Fruit fly (Drosophila melanogaster) whole organism, embryonic: ENCODE data around the gene Tsr1.

Experiments
- BEAF-32 ChIP-seq: fragments of 200-800 bp; sonication (Bioruptor generic); optimal IDR thresholded peaks from 3 replicates; lab custom pipeline; 2017; ENCODE audit warnings: missing biosample characterization, missing genetic modification characterization, mild to moderate bottlenecking, moderate library complexity, missing genetic modification reagents
- CG11723 ChIP-seq: fragments of 200-800 bp; sonication (Bioruptor generic); optimal IDR thresholded peaks from 2 replicates; lab custom pipeline; 2017; ENCODE audit warnings: missing biosample characterization, mild to moderate bottlenecking, missing genetic modification characterization
- CG13287 ChIP-seq: fragments of 200-800 bp; sonication (Bioruptor generic); IDR thresholded peaks from 2 replicates; pipeline ENCODE4 v1.3.6; 2022; ENCODE audit warnings: missing biosample characterization, missing genetic modification characterization; ENCODE audit not compliant: partially characterized antibody
- CG14965 ChIP-seq: fragments of 200-800 bp; sonication (Bioruptor generic); optimal IDR thresholded peaks from 2 replicates; lab custom pipeline; 2016; ENCODE audit warnings: missing biosample characterization, missing genetic modification characterization, borderline replicate concordance
- CG1603 ChIP-seq: fragments of 200-800 bp; sonication (Bioruptor generic); optimal IDR thresholded peaks from 2 replicates; lab custom pipeline; 2019; ENCODE audit warnings: missing biosample characterization, mild to moderate bottlenecking, missing genetic modification characterization, moderate library complexity
- CG17802 ChIP-seq: fragments of 200-800 bp; sonication (Bioruptor generic); optimal IDR thresholded peaks from 2 replicates; lab custom pipeline; 2018; ENCODE audit warnings: missing biosample characterization, mild to moderate bottlenecking, missing genetic modification characterization, moderate library complexity
- CG17829 ChIP-seq: fragments of 200-800 bp; optimal IDR thresholded peaks from 2 replicates; lab custom pipeline; 2019; ENCODE audit warnings: missing biosample characterization, mild to moderate bottlenecking, missing genetic modification characterization, moderate library complexity
- CG18619 ChIP-seq: fragments of 200-800 bp; sonication (Bioruptor generic); optimal IDR thresholded peaks from 3 replicates; lab custom pipeline; 2017; ENCODE audit warnings: missing biosample characterization, mild to moderate bottlenecking, missing genetic modification characterization
- CG3065 ChIP-seq: fragments of 200-800 bp; sonication (Bioruptor generic); optimal IDR thresholded peaks from 2 replicates; lab custom pipeline; 2016; ENCODE audit warnings: missing biosample characterization, missing genetic modification characterization
- CG34224 ChIP-seq: fragments of 200-800 bp; sonication (Bioruptor generic); IDR thresholded peaks from 3 replicates; pipeline ENCODE4 v1.3.6; 2022; ENCODE audit warnings: missing biosample characterization, missing genetic modification characterization; ENCODE audit not compliant: partially characterized antibody
- CG3995 ChIP-seq: fragments of 200-800 bp; sonication (Bioruptor generic); optimal IDR thresholded peaks from 3 replicates; lab custom pipeline; 2016; ENCODE audit warnings: missing biosample characterization, missing genetic modification characterization
- CG4730 ChIP-seq: fragments of 200-800 bp; sonication (Bioruptor generic); IDR thresholded peaks from 2 replicates; pipeline ENCODE4 v1.3.6; 2022; ENCODE audit warnings: missing biosample characterization, missing genetic modification characterization
- CG4854 ChIP-seq: fragments of 200-800 bp; sonication (Bioruptor generic); optimal IDR thresholded peaks from 2 replicates; lab custom pipeline; 2016; ENCODE audit warnings: missing biosample characterization, missing genetic modification characterization, inconsistent platforms
- CG7928 ChIP-seq: fragments of 200-800 bp; sonication (Bioruptor generic); optimal IDR thresholded peaks from 2 replicates; lab custom pipeline; 2017; ENCODE audit warnings: missing biosample characterization, mild to moderate bottlenecking, missing genetic modification characterization
- Camta ChIP-seq: fragments of 200-800 bp; sonication (Bioruptor generic); optimal IDR thresholded peaks from 2 replicates; lab custom pipeline; 2016; ENCODE audit warnings: missing biosample characterization, missing genetic modification characterization
- CoRest ChIP-seq: fragments of 200-800 bp; sonication (Bioruptor generic); optimal IDR thresholded peaks from 3 replicates; lab custom pipeline; 2018; ENCODE audit warnings: missing biosample characterization, mild to moderate bottlenecking, missing genetic modification characterization, moderate library complexity
- D19A ChIP-seq: fragments of 200-800 bp; optimal IDR thresholded peaks from 3 replicates; lab custom pipeline; 2019; ENCODE audit warnings: missing biosample characterization, mild to moderate bottlenecking, missing genetic modification characterization, moderate library complexity
- Dip3 ChIP-seq: fragments of 200-800 bp; sonication (Bioruptor generic); optimal IDR thresholded peaks from 3 replicates; lab custom pipeline; 2016; ENCODE audit warnings: missing biosample characterization, missing genetic modification characterization
- Dll ChIP-seq: fragments of 200-800 bp; sonication (Bioruptor generic); IDR thresholded peaks from 4 replicates; pipeline ENCODE4 v1.3.6; 2022; ENCODE audit warnings: missing biosample characterization, missing genetic modification characterization; ENCODE audit not compliant: partially characterized antibody
- Mad ChIP-seq: fragments of 200-800 bp; sonication (Bioruptor generic); optimal IDR thresholded peaks from 2 replicates; lab custom pipeline; 2016; ENCODE audit warnings: missing biosample characterization, missing genetic modification characterization
- NC2β ChIP-seq: fragments of 200-800 bp; sonication (Bioruptor generic); optimal IDR thresholded peaks from 2 replicates; lab custom pipeline; 2016; ENCODE audit warnings: missing biosample characterization, missing genetic modification characterization
- Poxn ChIP-seq: fragments of 200-800 bp; sonication (Bioruptor generic); IDR thresholded peaks from 2 replicates; pipeline ENCODE4 v1.3.6; 2022; ENCODE audit warnings: missing biosample characterization, missing genetic modification characterization
- Rfx ChIP-seq: fragments of 200-800 bp; sonication (Bioruptor generic); IDR thresholded peaks from 2 replicates; pipeline ENCODE4 v1.3.6; 2022; ENCODE audit warnings: missing biosample characterization, missing genetic modification characterization
- Sox100B ChIP-seq: fragments of 200-800 bp; sonication (Bioruptor generic); optimal IDR thresholded peaks from 3 replicates; lab custom pipeline; 2018; ENCODE audit warnings: missing biosample characterization, mild to moderate bottlenecking, missing genetic modification characterization
- Sox102F ChIP-seq: fragments of 200-800 bp; sonication (Bioruptor generic); optimal IDR thresholded peaks from 2 replicates; lab custom pipeline; 2018; ENCODE audit warnings: missing biosample characterization, mild to moderate bottlenecking, missing genetic modification characterization, moderate library complexity
- Taf1 ChIP-seq: fragments of 200-800 bp; sonication (Bioruptor generic); IDR thresholded peaks from 2 replicates; pipeline ENCODE4 v1.3.6; 2022; ENCODE audit warnings: missing biosample characterization, missing genetic modification characterization
- al ChIP-seq: fragments of 200-800 bp; sonication (Bioruptor generic); IDR thresholded peaks from 2 replicates; pipeline ENCODE4 v1.3.6; 2022; ENCODE audit warnings: missing biosample characterization, missing genetic modification characterization
- ara ChIP-seq: fragments of 200-800 bp; sonication (Bioruptor generic); IDR thresholded peaks from 2 replicates; pipeline ENCODE4 v1.3.6; 2022; ENCODE audit warnings: missing biosample characterization, missing genetic modification characterization
- fd64A ChIP-seq: fragments of 200-800 bp; sonication (Bioruptor generic); optimal IDR thresholded peaks from 3 replicates; lab custom pipeline; 2018; ENCODE audit warnings: missing biosample characterization, mild to moderate bottlenecking, missing genetic modification characterization
- gt ChIP-seq: fragments of 200-800 bp; sonication (Bioruptor generic); IDR thresholded peaks from 2 replicates; pipeline ENCODE4 v1.3.6; 2022; ENCODE audit warnings: missing biosample characterization, missing genetic modification characterization
- hbn ChIP-seq: fragments of 200-800 bp; sonication (Bioruptor generic); IDR thresholded peaks from 2 replicates; pipeline ENCODE4 v1.3.6; 2022; ENCODE audit warnings: missing biosample characterization, missing genetic modification characterization; ENCODE audit not compliant: partially characterized antibody
- lbe ChIP-seq: fragments of 200-800 bp; sonication (Bioruptor generic); optimal IDR thresholded peaks from 2 replicates; lab custom pipeline; 2016; ENCODE audit warnings: missing biosample characterization, mild to moderate bottlenecking, missing genetic modification characterization
- lmd ChIP-seq: fragments of 200-800 bp; sonication (Bioruptor generic); IDR thresholded peaks from 2 replicates; pipeline ENCODE4 v1.3.6; 2022; ENCODE audit warnings: missing biosample characterization, missing genetic modification characterization
- nau ChIP-seq: fragments of 200-800 bp; sonication (Bioruptor generic); optimal IDR thresholded peaks from 3 replicates; lab custom pipeline; 2017; ENCODE audit warnings: missing biosample characterization, mild to moderate bottlenecking, missing genetic modification characterization, missing genetic modification reagents
- sim ChIP-seq: fragments of 200-800 bp; sonication (Bioruptor generic); IDR thresholded peaks from 2 replicates; pipeline ENCODE4 v1.3.6; 2022; ENCODE audit warnings: missing biosample characterization, missing genetic modification characterization
- sima ChIP-seq: fragments of 200-800 bp; sonication (Bioruptor generic); optimal IDR thresholded peaks from 2 replicates; lab custom pipeline; 2016; ENCODE audit warnings: missing biosample characterization, missing genetic modification characterization
- sisA ChIP-seq: fragments of 200-800 bp; sonication (Bioruptor generic); IDR thresholded peaks from 2 replicates; pipeline ENCODE4 v1.3.6; 2022; ENCODE audit warnings: missing biosample characterization, missing genetic modification characterization
- sqz ChIP-seq: fragments of 200-800 bp; sonication (Bioruptor generic); optimal IDR thresholded peaks from 3 replicates; lab custom pipeline; 2018; ENCODE audit warnings: missing biosample characterization, mild to moderate bottlenecking, missing genetic modification characterization
- sug ChIP-seq: fragments of 200-800 bp; optimal IDR thresholded peaks from 2 replicates; lab custom pipeline; 2019; ENCODE audit warnings: missing biosample characterization, mild to moderate bottlenecking, missing genetic modification characterization, moderate library complexity
- tio ChIP-seq: fragments of 200-800 bp; sonication (Bioruptor generic); optimal IDR thresholded peaks from 2 replicates; lab custom pipeline; 2017; ENCODE audit warnings: missing biosample characterization, missing genetic modification characterization, inconsistent platforms
- tup ChIP-seq: fragments of 200-800 bp; sonication (Bioruptor generic); optimal IDR thresholded peaks from 2 replicates; lab custom pipeline; 2016; ENCODE audit warnings: missing biosample characterization, mild to moderate bottlenecking, missing genetic modification characterization, moderate library complexity
- tx ChIP-seq: fragments of 200-800 bp; sonication (Bioruptor generic); optimal IDR thresholded peaks from 2 replicates; lab custom pipeline; 2016; ENCODE audit warnings: missing biosample characterization, missing genetic modification characterization
- usp ChIP-seq: fragments of >200 bp; optimal IDR thresholded peaks from 2 replicates; lab custom pipeline; 2017; ENCODE audit warnings: missing biosample characterization, missing genetic modification characterization
- vnd ChIP-seq: fragments of 200-800 bp; sonication (Bioruptor generic); IDR thresholded peaks from 3 replicates; pipeline ENCODE4 v1.3.6; 2022; ENCODE audit warnings: missing biosample characterization, missing genetic modification characterization; ENCODE audit not compliant: partially characterized antibody
- wdn ChIP-seq: fragments of 200-800 bp; sonication (Bioruptor generic); IDR thresholded peaks from 2 replicates; pipeline ENCODE4 v1.3.6; 2022; ENCODE audit warnings: missing biosample characterization, missing genetic modification characterization
- wek ChIP-seq: fragments of 200-800 bp; sonication (Bioruptor generic); optimal IDR thresholded peaks from 3 replicates; lab custom pipeline; 2018; ENCODE audit warnings: missing biosample characterization, mild to moderate bottlenecking, missing genetic modification characterization, moderate library complexity
- zf30C ChIP-seq: fragments of 200-800 bp; sonication (Bioruptor generic); optimal IDR thresholded peaks from 3 replicates; lab custom pipeline; 2018; ENCODE audit warnings: missing biosample characterization, mild to moderate bottlenecking, missing genetic modification characterization

Tsr1 gene

dm6 chr3L:21304400-21304799, 30.6 kb upstream of the Tsr1 start, which contains the start of the genes CG11309 and CG7632 (continued):
- TF ChIP-seq Sox102F (peak; percentile 99), CG4854 (peak; percentile 99), CG34224 (GFP tag; lab: Robert Waterston, UW) (no peak; the same call in 2 of the 3 replicates), Dll (GFP tag; lab: Robert Waterston, UW) (peak; percentile 49; the same call in 1 of the 4 replicates), sug (tag; lab: Kevin White, UChicago) (peak; percentile 99)

DNA sequence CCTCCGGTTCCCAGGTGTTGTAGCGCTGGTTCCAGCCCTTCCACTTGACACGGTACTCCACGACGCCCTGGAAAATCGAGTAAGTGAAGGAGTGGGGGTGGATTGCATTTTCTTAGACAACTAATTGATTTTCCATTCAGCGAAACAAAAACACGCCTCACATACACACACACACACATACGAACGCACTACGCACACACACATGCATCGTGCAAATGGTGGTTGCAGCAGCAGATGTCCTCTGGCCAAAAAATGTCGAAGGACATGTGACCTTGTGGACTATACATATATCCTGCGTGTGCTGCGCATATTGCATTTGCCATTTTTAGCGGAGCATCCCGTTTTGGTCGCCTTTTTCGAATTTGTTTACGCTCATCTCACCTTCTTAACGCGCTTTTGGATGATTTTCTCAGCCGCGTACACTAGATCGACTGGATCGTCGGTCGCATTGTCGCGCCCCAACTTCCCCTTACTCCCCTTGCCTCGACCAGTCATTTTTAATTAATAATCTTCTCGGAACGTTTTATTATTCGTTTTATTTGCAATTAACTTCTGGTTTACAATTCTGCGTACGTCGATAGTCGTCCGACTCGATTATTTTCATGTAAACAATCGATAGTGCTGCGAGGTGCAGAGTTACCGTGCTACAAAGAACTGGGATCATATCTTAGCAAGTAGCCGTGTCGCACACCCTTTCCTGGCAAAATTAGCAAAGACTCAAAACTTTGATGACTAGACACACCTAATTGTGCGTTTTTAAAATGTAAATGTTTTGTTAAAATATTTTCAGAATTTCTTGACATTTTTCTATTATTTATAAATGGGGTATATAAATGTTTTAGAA, 17.4 kb upstream of the Tsr1 start, which contains the start of gene Pc:
Gene Pc (minus strand): TSS at position 605 of the 844 bp plus-strand sequence.
- TF ChIP-seq tup (no peak), Dip3 (GFP tag; lab: Kevin White, UChicago) (peak; percentile 10), al (no peak), CG4730 (GFP tag; lab: Robert Waterston, UW) (no peak), wdn (GFP tag; lab: Robert Waterston, UW) (peak; percentile 26; the same call in 1 of the 2 replicates), sqz (GFP tag; lab: Kevin White, UChicago) (no peak), fd64A (GFP tag; lab: Kevin White, UChicago) (no peak), vnd (GFP tag; lab: Robert Waterston, UW) (peak; percentile 84), CG3995 (GFP tag; lab: Kevin White, UChicago) (peak; percentile 24), NC2β (GFP tag; lab: Kevin White, UChicago) (peak; percentile 38), CG13287 (GFP tag; lab: Robert Waterston, UW) (peak; percentile 89), CG3065 (GFP tag; lab: Kevin White, UChicago) (no peak), Taf1 (GFP tag; lab: Robert Waterston, UW) (no peak), sim (GFP tag; lab: Robert Waterston, UW) (no peak), ara (GFP tag; lab: Robert Waterston, UW) (no peak), lmd (no peak), D19A (tag; lab: Kevin White, UChicago) (peak; percentile 18), Dll (GFP tag; lab: Robert Waterston, UW) (peak; percentile 84), Mad (GFP tag; lab: Kevin White, UChicago) (no peak), CoRest (tag; lab: Kevin White, UChicago) (peak; percentile 53), lbe (no peak), CG7928 (peak; percentile 5), BEAF-32 (GFP tag; lab: Kevin White, UChicago) (peak; percentile 92), CG1603 (tag; lab: Kevin White, UChicago) (peak; percentile 100), CG17829 (tag; lab: Kevin White, UChicago) (peak; percentile 48), Poxn (no peak), gt (no peak), sug (tag; lab: Kevin White, UChicago) (peak; percentile 49), sima (peak; percentile 34), Rfx (peak; percentile 43), sisA (GFP tag; lab: Robert Waterston, UW) (no peak), nau (GFP tag; lab: Kevin White, UChicago) (no peak), hbn (GFP tag; lab: Robert Waterston, UW) (peak; percentile 65), CG18619 (GFP tag; lab: Kevin White, UChicago) (no peak), zf30C (GFP tag; lab: Kevin White, UChicago) (peak; percentile 4), Camta (GFP tag; lab: Kevin White, UChicago) (peak; percentile 10), Sox100B (GFP tag; lab: Kevin White, UChicago) (no peak), CG17802 (tag; lab: Kevin White, UChicago) (peak; percentile 8), tx (no peak), wek (GFP tag; lab: Kevin White, UChicago) (no peak), tio (no peak), CG14965 (GFP tag; lab: Kevin White, UChicago) (no peak), CG11723 (no peak), usp (GFP tag; lab: Kevin White, UChicago) (no peak)
